Worm (Caenorhabditis elegans): ENCODE data around the gene T28C12.15.

T28C12.15 gene

DNA sequence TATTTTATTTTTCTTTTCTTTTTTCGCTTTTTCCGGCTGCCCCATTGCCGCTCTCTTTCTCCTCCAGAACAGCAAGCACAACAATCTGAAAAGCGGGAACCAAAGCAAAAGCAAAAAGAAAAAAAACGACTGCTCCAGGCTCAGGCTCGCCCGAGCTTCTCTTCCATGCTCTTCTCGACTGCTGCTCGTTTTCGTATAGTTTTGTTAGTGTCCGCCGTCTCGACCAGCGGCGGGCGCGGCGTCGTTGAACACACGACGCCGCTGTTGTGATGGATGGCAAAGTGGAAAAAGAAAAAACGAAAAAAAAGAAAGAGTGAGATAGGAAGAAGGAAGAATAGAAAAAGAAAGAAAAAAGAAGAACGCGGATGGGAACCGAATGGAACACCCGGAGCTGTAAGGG, 28.5 kb upstream of the T28C12.15 start:
- TF ChIP-seq W03F9.2 (tag; optimal IDR thresholded peaks at IDR 0.05), result no peak
- TF ChIP-seq him-1 (tag; optimal IDR thresholded peaks at IDR 0.05), result peak; percentile 64

DNA sequence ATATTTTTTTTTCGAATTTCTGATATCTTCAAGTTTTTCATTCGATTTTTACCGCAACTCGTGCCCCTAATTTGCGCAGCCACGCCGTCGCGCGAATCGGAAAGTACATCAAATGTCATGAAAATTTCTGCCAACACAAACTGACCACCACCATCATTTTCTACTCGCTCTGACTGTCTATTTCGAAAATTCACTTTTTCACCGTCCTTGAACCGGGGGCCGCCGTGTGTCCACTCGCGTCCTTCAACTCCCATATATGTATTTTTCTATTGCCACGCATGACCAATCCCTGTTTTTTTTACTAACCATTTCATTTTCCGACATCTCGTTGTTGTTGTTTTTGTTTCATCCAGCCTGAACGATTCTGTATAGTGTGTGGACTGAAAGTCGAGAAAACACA, 28.0 kb upstream of the T28C12.15 start:
- no peak for TF ChIP-seq W03F9.2 (tag; optimal IDR thresholded peaks at IDR 0.05)
- TF ChIP-seq him-1 (tag; optimal IDR thresholded peaks at IDR 0.05), result no peak
- TF ChIP-seq dao-5 (tag; optimal IDR thresholded peaks at IDR 0.05), result no peak

DNA sequence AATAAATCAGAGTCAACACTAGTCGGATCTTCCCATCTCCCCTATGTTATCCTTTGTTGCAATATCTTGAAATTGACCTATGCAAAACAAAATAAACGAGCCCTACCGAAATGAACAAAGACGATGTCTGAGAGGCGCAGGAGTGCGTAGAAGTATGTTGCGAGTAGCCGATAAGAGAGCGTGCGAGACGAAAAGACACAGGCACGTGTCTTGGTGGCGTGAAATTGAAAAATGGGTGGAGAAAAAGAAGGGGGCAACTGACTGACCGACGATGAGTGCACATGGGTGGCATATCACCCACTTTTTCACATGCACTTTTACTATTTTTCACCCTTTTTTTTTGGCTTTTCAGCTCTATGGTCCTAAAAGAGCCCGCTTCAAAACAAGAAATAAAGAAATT, 26.6 kb upstream of the T28C12.15 start:
- TF ChIP-seq W03F9.2 (tag; optimal IDR thresholded peaks at IDR 0.05) (no peak), dao-5 (tag; optimal IDR thresholded peaks at IDR 0.05) (no peak), him-1 (tag; optimal IDR thresholded peaks at IDR 0.05) (no peak)

DNA sequence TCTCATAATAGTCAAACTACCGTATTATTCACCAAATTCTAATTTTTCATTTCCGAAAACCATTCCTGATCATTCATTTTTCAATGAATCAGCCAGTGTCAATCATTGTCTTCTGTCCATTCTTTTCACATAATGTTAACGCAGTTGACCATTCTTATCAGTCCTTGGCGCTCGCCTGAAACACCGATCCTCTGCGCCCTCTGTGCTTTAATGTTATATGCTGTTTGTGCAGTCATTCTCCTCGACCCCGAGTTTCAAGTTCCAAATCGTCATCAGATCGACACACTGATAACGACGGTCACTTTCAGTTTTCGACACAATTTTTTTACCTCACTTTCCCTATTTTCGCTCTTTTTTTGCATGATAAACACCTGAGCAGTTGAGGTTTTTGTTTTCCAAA, 25.3 kb upstream of the T28C12.15 start:
- TF ChIP-seq W03F9.2 (tag; optimal IDR thresholded peaks at IDR 0.05) (no peak), him-1 (tag; optimal IDR thresholded peaks at IDR 0.05) (no peak), dao-5 (tag; optimal IDR thresholded peaks at IDR 0.05) (no peak)

DNA sequence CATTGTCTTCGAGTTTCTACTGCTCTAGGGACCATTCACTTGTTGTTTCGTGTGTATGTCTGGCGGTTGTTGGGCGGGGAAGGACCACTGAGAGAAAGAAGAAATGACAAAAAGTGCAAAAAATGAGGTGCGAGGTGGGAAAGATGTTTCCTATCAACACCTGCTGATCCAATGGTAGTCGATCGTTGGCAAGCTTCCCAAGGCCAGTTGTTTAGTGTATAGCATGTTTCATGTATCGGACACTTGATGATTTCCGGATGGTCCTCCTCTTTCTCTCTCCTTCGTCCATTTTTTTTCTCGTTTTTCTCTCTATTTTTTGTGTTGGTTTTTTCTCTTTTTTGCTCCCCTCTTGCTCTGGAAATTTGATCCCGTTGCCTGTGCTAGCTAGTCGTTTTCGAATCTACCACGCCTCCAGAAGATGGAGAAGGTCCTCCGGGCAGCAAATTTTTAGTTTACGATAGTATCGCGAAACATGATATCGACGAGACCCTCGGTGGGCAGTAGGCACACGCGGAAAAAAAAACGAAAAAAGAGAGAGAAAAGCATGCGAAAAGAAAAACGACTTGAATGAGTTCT, 24.5 kb upstream of the T28C12.15 start:
- TF ChIP-seq W03F9.2 (tag; optimal IDR thresholded peaks at IDR 0.05) (no peak), dao-5 (tag; optimal IDR thresholded peaks at IDR 0.05) (no peak), him-1 (tag; optimal IDR thresholded peaks at IDR 0.05) (no peak)

DNA sequence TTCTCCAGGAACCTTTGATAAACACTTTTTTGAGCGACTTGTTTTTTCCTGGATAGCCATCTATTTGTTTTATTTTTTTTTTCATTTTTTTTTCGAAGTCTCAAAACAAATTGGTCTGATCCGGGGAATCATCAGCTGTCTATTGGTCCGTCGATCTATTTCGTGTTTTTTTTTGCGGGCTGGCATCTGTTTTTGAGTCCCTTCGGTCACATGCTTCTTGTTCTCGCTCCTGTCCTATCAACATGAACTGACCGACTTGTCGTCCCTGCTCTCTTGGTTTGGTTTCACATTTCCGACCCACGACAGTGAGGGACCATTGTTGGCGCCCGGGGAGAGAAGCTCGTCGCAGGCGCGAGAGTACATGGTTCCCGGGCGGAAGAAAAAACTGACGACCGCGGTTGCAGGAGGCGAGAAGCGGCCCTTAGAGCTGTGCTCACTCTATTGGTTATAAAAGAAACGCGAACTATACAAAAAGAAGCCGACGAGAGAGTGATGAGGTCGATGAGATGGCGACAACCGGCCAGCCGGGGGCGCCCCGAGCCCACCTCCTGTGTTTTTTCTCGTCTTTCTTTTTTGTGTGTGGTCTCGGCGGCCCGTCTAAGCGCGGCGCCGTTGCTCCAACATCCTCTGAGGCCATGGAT, 23.1 kb upstream of the T28C12.15 start:
- TF ChIP-seq him-1 (tag; optimal IDR thresholded peaks at IDR 0.05), result no peak

DNA sequence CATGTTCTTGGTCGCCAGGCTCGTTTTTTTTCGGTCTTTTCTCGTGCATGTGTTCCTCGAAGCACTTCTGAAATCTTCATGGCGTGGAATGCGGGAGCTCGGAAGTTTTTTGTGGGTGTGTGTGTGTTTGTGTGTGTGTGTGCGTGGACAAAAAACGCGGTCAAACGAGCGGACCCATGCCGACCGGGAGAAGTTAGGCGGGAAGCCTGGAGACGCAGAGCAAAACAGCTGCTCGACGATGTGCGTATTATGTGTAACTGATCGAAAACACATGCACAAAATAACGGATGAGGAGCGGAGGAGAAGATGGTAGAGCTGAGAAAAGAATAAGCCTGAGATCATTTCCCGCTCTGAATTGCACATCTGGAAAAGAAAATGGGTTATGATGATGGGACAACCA, 20.9 kb upstream of the T28C12.15 start:
- TF ChIP-seq him-1 (tag; optimal IDR thresholded peaks at IDR 0.05), result no peak
- TF ChIP-seq dao-5 (tag; optimal IDR thresholded peaks at IDR 0.05), result no peak
- no peak for TF ChIP-seq W03F9.2 (tag; optimal IDR thresholded peaks at IDR 0.05)

DNA sequence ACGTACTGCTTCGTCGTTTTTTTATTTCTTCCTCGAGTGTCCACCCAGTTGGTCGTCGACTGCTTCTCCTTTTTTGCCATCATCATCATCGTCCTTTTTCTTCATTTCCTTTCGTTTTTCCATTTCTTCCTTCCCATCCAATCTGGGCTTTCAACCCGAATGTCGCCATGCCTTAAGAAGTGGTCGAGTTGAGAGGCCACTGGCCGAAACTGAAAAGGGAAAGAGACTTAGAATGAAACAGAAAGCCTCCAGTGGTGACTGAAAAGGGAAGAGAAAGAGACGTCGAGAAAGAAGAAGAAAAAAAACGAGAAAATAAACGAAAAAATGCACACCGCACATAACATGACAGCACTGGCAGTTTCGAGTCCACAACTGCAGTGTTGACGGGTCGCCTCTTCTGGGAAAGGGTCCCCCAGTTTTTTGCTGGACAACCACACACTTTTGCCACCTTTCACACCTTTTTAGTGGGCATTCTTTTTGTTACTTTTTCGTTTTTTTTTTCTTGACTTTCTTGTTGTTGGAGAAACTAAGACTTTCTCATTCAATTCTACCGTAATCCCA, 19.6 kb upstream of the T28C12.15 start:
- no peak for TF ChIP-seq W03F9.2 (tag; optimal IDR thresholded peaks at IDR 0.05)
- peak; percentile 58 for TF ChIP-seq him-1 (tag; optimal IDR thresholded peaks at IDR 0.05)
- no peak for TF ChIP-seq dao-5 (tag; optimal IDR thresholded peaks at IDR 0.05)

DNA sequence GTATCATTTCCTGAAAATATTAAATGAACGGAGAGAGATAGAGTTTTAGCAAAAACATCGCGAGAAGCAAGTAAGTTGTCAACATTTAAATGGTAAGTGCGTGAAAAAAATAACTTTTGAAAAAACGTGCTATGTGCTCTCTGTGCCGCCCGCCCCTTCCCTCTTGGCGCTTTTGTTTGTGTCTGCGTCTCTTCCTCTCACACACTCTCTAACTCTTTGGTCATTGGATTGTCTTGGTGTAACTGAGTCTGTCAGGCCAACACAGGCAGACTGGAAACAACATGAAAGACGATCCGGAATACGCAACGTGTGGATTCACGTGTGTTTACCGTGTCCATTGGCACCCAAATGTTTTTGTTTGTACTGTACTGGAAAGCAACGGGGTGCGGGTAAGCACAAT, 14.5 kb upstream of the T28C12.15 start, which contains the start of gene T28C12.6:
TSS of gene T28C12.6 (minus strand) at position 12 of the 400 bp plus-strand sequence.
- TF ChIP-seq W03F9.2 (tag; optimal IDR thresholded peaks at IDR 0.05), result no peak
- no peak for TF ChIP-seq dao-5 (tag; optimal IDR thresholded peaks at IDR 0.05)
- no peak for TF ChIP-seq him-1 (tag; optimal IDR thresholded peaks at IDR 0.05)

DNA sequence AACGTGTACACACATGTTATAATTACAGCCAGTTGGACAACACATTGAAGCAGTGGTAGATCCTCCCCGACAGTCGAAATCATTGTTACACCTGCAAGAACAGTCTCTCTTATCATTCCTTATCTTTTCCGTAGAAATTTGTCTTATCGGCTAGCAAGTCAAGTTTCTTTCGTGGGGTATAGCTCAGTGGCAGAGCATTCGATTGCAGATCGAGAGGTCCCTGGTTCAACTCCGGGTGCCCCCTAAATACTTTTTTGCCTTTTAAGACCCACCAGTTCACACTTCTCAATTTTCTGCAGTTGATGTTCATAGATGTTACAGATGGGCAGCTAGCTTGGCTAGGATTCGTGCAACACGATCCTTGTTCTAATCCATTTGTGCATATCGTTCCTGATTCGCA, 13.6 kb upstream of the T28C12.15 start:
- TF ChIP-seq dao-5 (tag; optimal IDR thresholded peaks at IDR 0.05) (peak; percentile 22), W03F9.2 (tag; optimal IDR thresholded peaks at IDR 0.05) (no peak), him-1 (tag; optimal IDR thresholded peaks at IDR 0.05) (no peak)

DNA sequence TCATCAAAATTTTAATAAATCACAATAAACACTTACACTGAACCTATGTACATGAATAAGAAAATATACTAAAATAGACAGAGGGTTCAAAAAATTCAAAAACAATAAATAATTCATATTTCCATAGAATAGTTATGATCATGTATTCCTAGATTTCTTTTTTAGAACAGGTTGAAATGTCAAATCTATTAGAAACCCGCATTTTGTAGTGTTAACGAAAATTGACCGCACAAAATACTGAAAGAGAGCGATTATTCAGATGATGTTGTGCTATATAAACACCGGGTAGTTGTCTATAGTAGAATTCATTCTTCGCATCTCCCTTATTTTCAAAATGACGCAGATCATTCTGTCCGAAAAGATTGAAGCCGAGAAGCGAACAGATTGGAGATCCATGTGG, 10.0 kb upstream of the T28C12.15 start, which contains the start of gene T28C12.1:
TSS of gene T28C12.1 (plus strand) at position 301 of the 400 bp plus-strand sequence.
- no peak for TF ChIP-seq dao-5 (tag; optimal IDR thresholded peaks at IDR 0.05)
- TF ChIP-seq W03F9.2 (tag; optimal IDR thresholded peaks at IDR 0.05), result no peak
- TF ChIP-seq him-1 (tag; optimal IDR thresholded peaks at IDR 0.05), result no peak

DNA sequence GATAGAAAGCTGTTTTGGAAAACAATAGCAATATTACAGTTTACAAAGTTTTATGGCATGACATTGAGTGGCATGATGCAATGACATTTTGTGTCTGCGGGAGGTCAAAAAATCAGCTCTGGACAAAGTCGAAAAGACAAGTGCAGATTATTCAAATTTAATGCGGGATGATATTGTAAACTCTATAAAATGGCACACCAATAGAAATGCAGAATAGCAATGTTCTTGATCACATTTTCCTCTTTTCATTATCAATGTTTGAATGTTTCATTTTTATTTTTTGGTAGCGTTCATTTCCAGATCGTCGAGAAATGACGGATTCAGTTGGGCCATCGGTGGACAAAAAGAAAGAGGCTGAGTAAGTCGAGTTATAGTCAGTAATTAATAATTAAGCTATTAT, 7.3 kb upstream of the T28C12.15 start, which contains the start of gene T28C12.2:
TSS of gene T28C12.2 (plus strand) at position 301 of the 400 bp plus-strand sequence.
- TF ChIP-seq him-1 (tag; optimal IDR thresholded peaks at IDR 0.05) (no peak), W03F9.2 (tag; optimal IDR thresholded peaks at IDR 0.05) (no peak), dao-5 (tag; optimal IDR thresholded peaks at IDR 0.05) (no peak)

DNA sequence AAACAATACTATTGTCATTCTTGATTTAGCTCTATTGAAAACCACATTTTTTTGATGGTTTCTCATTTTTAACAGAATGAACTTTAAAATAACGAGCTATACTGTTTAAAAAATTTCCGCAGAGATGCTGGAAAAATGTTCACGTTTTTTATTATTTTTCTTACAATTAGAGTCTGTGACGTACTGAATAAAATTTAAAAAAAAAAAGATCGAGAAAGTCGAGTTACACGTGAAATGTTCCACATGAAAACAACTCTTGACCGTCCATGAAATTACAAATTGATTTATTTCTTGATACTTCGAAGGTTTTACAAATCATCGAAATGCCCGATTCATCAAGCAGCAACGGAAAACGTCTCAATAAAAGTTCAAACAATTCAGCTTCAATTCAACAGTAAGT, 5.4 kb upstream of the T28C12.15 start, which contains the start of gene fbxa-202:
TSS of gene fbxa-202 (plus strand) at position 301 of the 400 bp plus-strand sequence.
- TF ChIP-seq W03F9.2 (tag; optimal IDR thresholded peaks at IDR 0.05), result no peak
- no peak for TF ChIP-seq dao-5 (tag; optimal IDR thresholded peaks at IDR 0.05)

DNA sequence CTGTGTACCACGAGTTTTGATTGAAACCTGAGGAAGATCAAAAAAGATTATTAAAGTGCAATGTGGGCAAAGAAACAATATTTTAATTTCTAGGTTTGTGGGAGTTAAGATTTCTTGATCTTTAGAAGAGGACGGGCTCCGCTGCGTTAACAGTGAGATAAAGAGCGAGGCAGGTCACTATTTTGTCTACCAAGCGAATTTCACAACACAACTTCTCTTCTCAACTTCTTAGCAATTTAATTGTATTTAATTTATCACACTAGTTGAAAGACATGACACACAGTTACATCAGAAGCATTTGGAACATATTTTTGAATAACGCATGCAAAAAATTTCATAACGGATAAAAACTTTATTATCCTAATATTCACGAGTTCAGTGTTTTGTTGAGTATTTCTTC, 4.8 kb upstream of the T28C12.15 start:
- TF ChIP-seq dao-5 (tag; optimal IDR thresholded peaks at IDR 0.05) (no peak), him-1 (tag; optimal IDR thresholded peaks at IDR 0.05) (no peak), W03F9.2 (tag; optimal IDR thresholded peaks at IDR 0.05) (no peak)

Measured in whole organism, L4/young adult.